Worm (Caenorhabditis elegans) whole organism, L4 larva: Measurements from ENCODE around the gene oac-24.
"Not testable (repeated sequence)": the region's sequence is repeated elsewhere in the genome, so short reads cannot be mapped to it uniquely, and the experiment has no call there.

Experiments
- F26F4.8 ChIP-seq: fragments of 200-800 bp; sonication (Bioruptor generic); conservative IDR thresholded peaks from 2 replicates; pipeline ENCODE4 v1.3.6; 2022; ENCODE audit warnings: missing genetic modification characterization, missing compliant biosample characterization
- F37D6.2 ChIP-seq: sonication (generic microtip); optimal IDR thresholded peaks from 2 replicates; lab custom pipeline; 2016; ENCODE audit warnings: mild to moderate bottlenecking, missing genetic modification characterization, missing compliant biosample characterization
- F49E8.2 ChIP-seq: sonication (generic microtip); optimal IDR thresholded peaks from 2 replicates; lab custom pipeline; 2016; ENCODE audit warnings: missing compliant biosample characterization, mild to moderate bottlenecking, missing genetic modification characterization, borderline replicate concordance
- Y48G9A.11 ChIP-seq: fragments of 200-800 bp; sonication (Bioruptor generic); IDR thresholded peaks from 2 replicates; pipeline ENCODE4 v1.3.6; 2022; ENCODE audit warnings: missing genetic modification reagents, missing genetic modification characterization, missing compliant biosample characterization
- ZK337.2 ChIP-seq: fragments of 200-800 bp; sonication (Bioruptor generic); IDR thresholded peaks from 2 replicates; pipeline ENCODE4 v1.3.6; 2022; ENCODE audit warnings: missing genetic modification reagents, missing genetic modification characterization, missing compliant biosample characterization
- aha-1 ChIP-seq: fragments of 150-350 bp; peaks from one replicate; lab custom pipeline; 2014; ENCODE audit warnings: missing biosample characterization, missing genetic modification characterization
- ceh-28 ChIP-seq: fragments of 150-350 bp; optimal IDR thresholded peaks from 2 replicates; lab custom pipeline; 2014; ENCODE audit warnings: missing biosample characterization, missing genetic modification reagents, missing genetic modification characterization
- ceh-44 ChIP-seq: fragments of 200-800 bp; sonication (Bioruptor generic); IDR thresholded peaks from 2 replicates; pipeline ENCODE4 v1.3.6; 2022; ENCODE audit warnings: missing genetic modification reagents, missing genetic modification characterization, missing compliant biosample characterization
- dmd-8 ChIP-seq: fragments of 200-800 bp; sonication (Bioruptor generic); IDR thresholded peaks from 2 replicates; pipeline ENCODE4 v1.3.6; 2022; ENCODE audit warnings: missing genetic modification characterization, missing compliant biosample characterization
- dmd-9 ChIP-seq: fragments of 200-800 bp; sonication (Bioruptor generic); IDR thresholded peaks from 2 replicates; pipeline ENCODE4 v1.3.6; 2022; ENCODE audit warnings: missing genetic modification reagents, missing genetic modification characterization, missing compliant biosample characterization
- egl-43 ChIP-seq: fragments of 200-800 bp; sonication (Bioruptor generic); IDR thresholded peaks from 2 replicates; pipeline ENCODE4 v1.3.6; 2022; ENCODE audit warnings: missing genetic modification reagents, missing genetic modification characterization, missing compliant biosample characterization
- gei-8 ChIP-seq: fragments of 200-800 bp; sonication (Bioruptor generic); optimal IDR thresholded peaks from 2 replicates; lab custom pipeline; 2018; ENCODE audit warnings: mild to moderate bottlenecking, missing genetic modification characterization, missing compliant biosample characterization
- lim-7 ChIP-seq: fragments of 200-800 bp; sonication (Bioruptor generic); IDR thresholded peaks from 2 replicates; pipeline ENCODE4 v1.3.6; 2022; ENCODE audit warnings: missing genetic modification characterization, missing compliant biosample characterization
- lin-29 ChIP-seq: fragments of 200-800 bp; sonication (Bioruptor generic); IDR thresholded peaks from 2 replicates; pipeline ENCODE4 v1.3.6; 2022; ENCODE audit warnings: missing genetic modification reagents, missing genetic modification characterization, missing compliant biosample characterization
- lin-38 ChIP-seq: fragments of 200-800 bp; sonication (Bioruptor generic); IDR thresholded peaks from 2 replicates; pipeline ENCODE4 v1.3.6; 2022; ENCODE audit warnings: missing genetic modification reagents, missing genetic modification characterization, missing compliant biosample characterization
- mdt-29 ChIP-seq: fragments of 200-800 bp; sonication (Bioruptor generic); IDR thresholded peaks from 2 replicates; pipeline ENCODE4 v1.3.6; 2022; ENCODE audit warnings: missing genetic modification reagents, missing genetic modification characterization, missing compliant biosample characterization
- mes-2 ChIP-seq: sonication (generic microtip); optimal IDR thresholded peaks from 2 replicates; lab custom pipeline; 2016; ENCODE audit warnings: missing genotype, mild to moderate bottlenecking, missing genetic modification characterization, missing compliant biosample characterization; ENCODE audit not compliant: poor library complexity, severe bottlenecking
- mxl-2 ChIP-seq: fragments of 200-800 bp; sonication (Bioruptor generic); conservative IDR thresholded peaks from 2 replicates; pipeline ENCODE4 v1.3.6; 2022; ENCODE audit warnings: missing genetic modification reagents, missing genetic modification characterization, missing compliant biosample characterization
- nhr-102 ChIP-seq: sonication (generic microtip); optimal IDR thresholded peaks from 2 replicates; lab custom pipeline; 2016; ENCODE audit warnings: mild to moderate bottlenecking, missing genetic modification characterization, moderate library complexity, missing compliant biosample characterization
- nhr-6 ChIP-seq: fragments of 150-350 bp; optimal IDR thresholded peaks from 2 replicates; lab custom pipeline; 2014; ENCODE audit warnings: missing biosample characterization, missing genetic modification characterization
- pha-4 ChIP-seq, 2 experiments: fragments of 150-350 bp in 1 of 2; fragments of 200-800 bp in 1 of 2; sonication (Bioruptor generic) in 1 of 2; IDR thresholded peaks in 1 of 2; optimal IDR thresholded peaks in 1 of 2; 2 replicates each; pipeline versions ENCODE4 v1.3.6 to Lab custom; 2014 to 2022; ENCODE audit warnings: missing genetic modification characterization in 2 of 2, missing genetic modification reagents in 2 of 2, missing biosample characterization in 1 of 2, missing compliant biosample characterization in 1 of 2
- saeg-2 ChIP-seq: fragments of 200-800 bp; sonication (Bioruptor generic); IDR thresholded peaks from 2 replicates; pipeline ENCODE4 v1.3.6; 2022; ENCODE audit warnings: missing genetic modification reagents, missing genetic modification characterization, missing compliant biosample characterization
- set-16 ChIP-seq: fragments of 200-800 bp; sonication (Bioruptor generic); IDR thresholded peaks from 2 replicates; pipeline ENCODE4 v1.3.6; 2022; ENCODE audit warnings: missing genetic modification reagents, missing genetic modification characterization, missing compliant biosample characterization
- snpc-1.2 ChIP-seq: fragments of 200-800 bp; sonication (Bioruptor generic); IDR thresholded peaks from 2 replicates; pipeline ENCODE4 v1.3.6; 2022; ENCODE audit warnings: missing genetic modification reagents, missing genetic modification characterization, missing compliant biosample characterization
- unc-130 ChIP-seq: sonication (generic microtip); optimal IDR thresholded peaks from 2 replicates; lab custom pipeline; 2016; ENCODE audit warnings: missing genetic modification reagents, missing genetic modification characterization, missing compliant biosample characterization

The oac-24 gene

DNA sequence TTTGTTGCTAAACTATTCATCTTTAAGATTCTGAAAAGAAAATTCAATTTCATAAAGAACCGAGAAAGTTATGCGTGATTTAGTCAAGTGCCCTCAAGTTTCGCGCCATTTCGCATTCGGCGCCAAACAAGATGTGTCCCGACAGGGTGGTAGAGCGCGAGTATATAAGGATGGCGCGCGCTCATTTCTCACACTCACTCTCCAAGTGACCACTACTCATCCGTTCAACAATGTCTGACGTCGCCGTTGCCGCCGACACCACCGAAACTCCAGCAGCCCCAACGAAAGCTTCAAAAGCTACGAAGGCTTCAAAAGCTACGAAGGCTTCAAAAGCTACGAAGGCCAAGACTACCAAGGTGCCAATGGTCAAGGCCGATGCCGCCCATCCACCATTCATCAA, 43.6 kb downstream of the oac-24 start, which contains the start of gene hil-4:
Gene hil-4, plus strand, starts transcription at position 191 of the 400 bp plus-strand sequence.
- TF ChIP-seq lim-7 (GFP tag; lab: Robert Waterston, UW), result peak; percentile 45; the same call in 1 of the 2 replicates
- TF ChIP-seq ZK337.2 (GFP tag; lab: Robert Waterston, UW), result no peak
- TF ChIP-seq aha-1, result peak; percentile 73
- TF ChIP-seq saeg-2, result no peak
- TF ChIP-seq snpc-1.2 (GFP tag; lab: Robert Waterston, UW), result 0 out of 2 replicates have a peak, but pooled peaks have one; percentile 25
- 0 out of 2 replicates have a peak, but pooled peaks have one; percentile 67 for TF ChIP-seq egl-43
- peak; percentile 54; the same call in 1 of the 2 replicates for TF ChIP-seq ceh-44 (GFP tag; lab: Robert Waterston, UW)
- TF ChIP-seq lin-38 (GFP tag; lab: Robert Waterston, UW), result peak; percentile 22; the same call in 1 of the 2 replicates
- peak; percentile 59 for TF ChIP-seq Y48G9A.11 (GFP tag; lab: Robert Waterston, UW)
- TF ChIP-seq lin-29, result no peak
- TF ChIP-seq unc-130 (GFP tag; lab: Kevin White, UChicago), result peak; percentile 7

- TF ChIP-seq egl-43 (peak; percentile 8; the same call in 1 of the 2 replicates), mdt-29 (no peak), lin-38 (GFP tag; lab: Robert Waterston, UW) (0 out of 2 replicates have a peak, but pooled peaks have one; percentile 10), ceh-28 (tag; lab: Kevin White, UChicago) (no peak), set-16 (GFP tag; lab: Robert Waterston, UW) (peak; percentile 91), pha-4 (GFP tag; IDR thresholded peaks at IDR 0.05; lab: Robert Waterston, UW) (peak; percentile 16; the same call in 1 of the 2 replicates), pha-4 (tag; optimal IDR thresholded peaks at IDR 0.05; lab: Kevin White, UChicago) (no peak)
- TF ChIP-seq, all 104 proteins: peak for 4
These were observed 44.2 kb downstream of the oac-24 start for ce11 chrV:4754684-4755211.

- peak; percentile 6 for TF ChIP-seq unc-130 (GFP tag; lab: Kevin White, UChicago)
- TF ChIP-seq mxl-2 (GFP tag; lab: Robert Waterston, UW), result no peak
- TF ChIP-seq dmd-8 (GFP tag; lab: Robert Waterston, UW), result 0 out of 2 replicates have a peak, but pooled peaks have one; percentile 48
- TF ChIP-seq F49E8.2 (tag; lab: Kevin White, UChicago), result peak; percentile 67
- TF ChIP-seq dmd-9 (GFP tag; lab: Robert Waterston, UW), result no peak
- TF ChIP-seq nhr-102, result no peak
These were observed 44.9 kb downstream of the oac-24 start, which contains the start of gene pgl-3 for ce11 chrV:4755308-4756029. Gene pgl-3 (plus strand): TSS chrV:4755979.

ce11 chrV:4758019-4758418, 47.5 kb downstream of the oac-24 start:
- TF ChIP-seq set-16 (GFP tag; lab: Robert Waterston, UW) (peak; percentile 86), F26F4.8 (GFP tag; lab: Robert Waterston, UW) (no peak), dmd-8 (GFP tag; lab: Robert Waterston, UW) (peak; percentile 51; the same call in 1 of the 2 replicates)
- TF ChIP-seq, all 104 proteins: peak for 2

DNA sequence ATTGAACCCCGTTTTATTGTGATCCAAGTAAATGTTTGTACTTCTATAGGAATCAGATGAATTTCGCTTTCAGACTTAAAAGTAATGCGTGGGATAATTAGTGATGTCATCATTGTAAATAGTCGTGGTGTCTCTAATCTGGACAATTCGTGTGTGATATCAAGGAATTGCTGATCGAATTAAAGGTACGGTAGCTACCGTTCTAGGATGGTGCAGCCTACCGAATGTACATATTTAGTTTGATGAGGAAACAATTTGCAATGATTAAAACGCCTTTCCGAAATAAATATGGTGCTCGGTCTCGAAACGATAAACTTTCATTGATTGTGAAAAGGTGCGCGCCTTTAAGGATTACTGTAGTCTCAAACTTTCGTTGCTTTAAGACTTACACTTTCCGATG, 48.0 kb downstream of the oac-24 start:
- no peak for TF ChIP-seq nhr-6 (tag; lab: Kevin White, UChicago)
- TF ChIP-seq lin-38 (GFP tag; lab: Robert Waterston, UW), result peak; percentile 49; the same call in 1 of the 2 replicates

- not testable (repeated sequence) for TF ChIP-seq mes-2 (tag; lab: Kevin White, UChicago); gei-8 (GFP tag; lab: Kevin White, UChicago); F37D6.2 (tag; lab: Kevin White, UChicago)
These were observed 50.1 kb downstream of the oac-24 start, which contains the start of gene bgnt-1.4 for ce11 chrV:4760674-4761073. Gene bgnt-1.4 (plus strand): TSS chrV:4760974.
